Worm (Caenorhabditis elegans) whole organism, mixed stage, embryonic: ENCODE results near the gene chil-14.

ENCODE experiments used
- M03D4.4 ChIP-seq: sonication (generic microtip); optimal IDR thresholded peaks from 2 replicates; lab custom pipeline; 2017; ENCODE audit warnings: mild to moderate bottlenecking, missing genetic modification characterization, missing compliant biosample characterization
- bed-3 ChIP-seq: fragments of 200-800 bp; sonication (Bioruptor generic); optimal IDR thresholded peaks from 3 replicates; lab custom pipeline; 2018; ENCODE audit warnings: mild to moderate bottlenecking, missing genetic modification characterization, moderate library complexity, missing compliant biosample characterization
- blmp-1 ChIP-seq: fragments of 150-350 bp; optimal IDR thresholded peaks from 2 replicates; lab custom pipeline; 2014; ENCODE audit warnings: missing biosample characterization, missing genetic modification characterization
- ceh-39 ChIP-seq: fragments of 150-350 bp; optimal IDR thresholded peaks from 2 replicates; lab custom pipeline; 2014; ENCODE audit warnings: missing biosample characterization, missing genetic modification characterization
- ceh-43 ChIP-seq: fragments of 200-800 bp; sonication (Bioruptor generic); optimal IDR thresholded peaks from 2 replicates; lab custom pipeline; 2018; ENCODE audit warnings: mild to moderate bottlenecking, missing genetic modification characterization, moderate library complexity, missing compliant biosample characterization
- ceh-83 ChIP-seq: fragments of 200-800 bp; sonication (Bioruptor generic); optimal IDR thresholded peaks from 2 replicates; lab custom pipeline; 2018; ENCODE audit warnings: mild to moderate bottlenecking, missing genetic modification characterization, missing compliant biosample characterization
- cnd-1 ChIP-seq: fragments of 200-800 bp; sonication (Bioruptor generic); optimal IDR thresholded peaks from 2 replicates; lab custom pipeline; 2018; ENCODE audit warnings: mild to moderate bottlenecking, missing genetic modification characterization, missing compliant biosample characterization
- drap-1 ChIP-seq: fragments of 200-800 bp; sonication (Bioruptor generic); optimal IDR thresholded peaks from 3 replicates; lab custom pipeline; 2018; ENCODE audit warnings: mild to moderate bottlenecking, missing genetic modification characterization, missing compliant biosample characterization
- elt-1 ChIP-seq: sonication (generic microtip); optimal IDR thresholded peaks from 2 replicates; lab custom pipeline; 2017; ENCODE audit warnings: missing genetic modification characterization, mild to moderate bottlenecking, missing compliant biosample characterization, antibody characterized with exemption, moderate library complexity, borderline replicate concordance; ENCODE audit not compliant: insufficient read depth
- elt-3 ChIP-seq: fragments of 150-350 bp; optimal IDR thresholded peaks from 2 replicates; lab custom pipeline; 2014; ENCODE audit warnings: missing biosample characterization, missing genetic modification characterization
- flh-1 ChIP-seq: fragments of 200-800 bp; sonication (Bioruptor generic); optimal IDR thresholded peaks from 2 replicates; lab custom pipeline; 2018; ENCODE audit warnings: mild to moderate bottlenecking, missing genetic modification characterization, moderate library complexity, missing compliant biosample characterization
- ham-2 ChIP-seq: fragments of 200-800 bp; sonication (Bioruptor generic); optimal IDR thresholded peaks from 2 replicates; lab custom pipeline; 2018; ENCODE audit warnings: mild to moderate bottlenecking, missing genetic modification characterization, missing compliant biosample characterization
- hlh-1 ChIP-seq: fragments of 150-350 bp; optimal IDR thresholded peaks from 2 replicates; lab custom pipeline; 2014; ENCODE audit warnings: missing biosample characterization, missing genetic modification reagents, missing genetic modification characterization
- lin-13 ChIP-seq: fragments of 150-350 bp; optimal IDR thresholded peaks from 2 replicates; lab custom pipeline; 2014; ENCODE audit warnings: missing biosample characterization, missing genetic modification characterization
- lin-32 ChIP-seq: fragments of 200-800 bp; sonication (Bioruptor generic); optimal IDR thresholded peaks from 2 replicates; lab custom pipeline; 2018; ENCODE audit warnings: mild to moderate bottlenecking, missing genetic modification characterization, missing compliant biosample characterization
- lsy-2 ChIP-seq: fragments of 150-350 bp; optimal IDR thresholded peaks from 2 replicates; lab custom pipeline; 2014; ENCODE audit warnings: missing biosample characterization, missing genetic modification characterization
- mab-5 ChIP-seq: fragments of 150-350 bp; optimal IDR thresholded peaks from 2 replicates; lab custom pipeline; 2014; ENCODE audit warnings: missing biosample characterization, missing genetic modification characterization
- mep-1 ChIP-seq: fragments of 150-350 bp; optimal IDR thresholded peaks from 2 replicates; lab custom pipeline; 2017; ENCODE audit warnings: missing biosample characterization, missing genetic modification reagents, missing genetic modification characterization, inconsistent platforms
- mls-2 ChIP-seq: sonication (generic microtip); optimal IDR thresholded peaks from 2 replicates; lab custom pipeline; 2016; ENCODE audit warnings: mild to moderate bottlenecking, missing genetic modification characterization, moderate library complexity, missing compliant biosample characterization
- nhr-12 ChIP-seq: fragments of 150-350 bp; optimal IDR thresholded peaks from 2 replicates; lab custom pipeline; 2014; ENCODE audit warnings: missing biosample characterization, missing genetic modification characterization
- nhr-2 ChIP-seq: fragments of 150-350 bp; optimal IDR thresholded peaks from 2 replicates; lab custom pipeline; 2014; ENCODE audit warnings: missing biosample characterization, missing genetic modification characterization
- nhr-237 ChIP-seq: fragments of 150-350 bp; optimal IDR thresholded peaks from 2 replicates; lab custom pipeline; 2014; ENCODE audit warnings: missing biosample characterization, missing genetic modification characterization
- nhr-28 ChIP-seq: fragments of 150-350 bp; optimal IDR thresholded peaks from 2 replicates; lab custom pipeline; 2014; ENCODE audit warnings: missing biosample characterization, missing genetic modification characterization
- nhr-76 ChIP-seq: sonication (generic microtip); optimal IDR thresholded peaks from 2 replicates; lab custom pipeline; 2017; ENCODE audit warnings: missing biosample characterization, missing genetic modification characterization
- pha-4 ChIP-seq: fragments of 150-350 bp; optimal IDR thresholded peaks from 2 replicates; lab custom pipeline; 2018; ENCODE audit warnings: missing biosample characterization, missing genetic modification reagents, missing genetic modification characterization
- snpc-4 ChIP-seq: fragments of 150-350 bp; optimal IDR thresholded peaks from 2 replicates; lab custom pipeline; 2014; ENCODE audit warnings: missing biosample characterization, missing genetic modification characterization
- sptf-1 ChIP-seq: sonication (generic microtip); optimal IDR thresholded peaks from 2 replicates; lab custom pipeline; 2017; ENCODE audit warnings: mild to moderate bottlenecking, missing genetic modification characterization, moderate library complexity, missing compliant biosample characterization
- unc-120 ChIP-seq: sonication (generic microtip); optimal IDR thresholded peaks from 2 replicates; lab custom pipeline; 2017; ENCODE audit warnings: missing genetic modification characterization, missing compliant biosample characterization; ENCODE audit not compliant: poor library complexity, severe bottlenecking
- zip-8 ChIP-seq: fragments of 150-350 bp; optimal IDR thresholded peaks from 2 replicates; lab custom pipeline; 2014; ENCODE audit warnings: missing biosample characterization, missing genetic modification characterization
- ztf-11 ChIP-seq: fragments of 150-350 bp; optimal IDR thresholded peaks from 2 replicates; lab custom pipeline; 2014; ENCODE audit warnings: missing biosample characterization, missing genetic modification characterization

Gene chil-14

ce11 chrV:1445081-1445480 is 9.8 kb upstream of the chil-14 start, which contains the start of gene cnc-5:
TSS of gene cnc-5 (plus strand) at chrV:1445381.
- no peak for TF ChIP-seq sptf-1 (tag; lab: Kevin White, UChicago)
- no peak for TF ChIP-seq ceh-83
- TF ChIP-seq M03D4.4 (tag; lab: Kevin White, UChicago) = no peak
- no peak for TF ChIP-seq mab-5 (tag; lab: Kevin White, UChicago)
- TF ChIP-seq lsy-2 = no peak

DNA sequence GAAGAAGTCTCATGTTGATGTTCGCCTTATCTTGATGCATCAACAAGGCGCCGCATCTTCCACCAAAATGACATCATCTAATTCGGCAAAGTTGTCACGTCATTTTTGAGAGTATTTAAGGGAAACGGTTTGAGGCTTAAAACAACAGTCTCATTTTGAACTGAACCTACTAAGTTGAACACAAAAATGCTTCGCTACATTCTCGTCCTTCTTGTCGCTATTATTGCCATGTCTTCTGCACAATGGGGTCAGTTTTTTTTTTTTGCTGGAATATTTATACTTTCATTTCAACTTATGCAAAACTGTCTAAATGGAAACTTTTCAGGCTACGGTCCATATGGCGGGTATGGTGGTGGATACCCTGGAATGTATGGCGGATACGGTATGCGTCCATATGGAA is 7.8 kb upstream of the chil-14 start, which contains the start of gene cnc-4:
Gene cnc-4, plus strand, starts transcription at position 117 of the 400 bp plus-strand sequence.
- no peak for TF ChIP-seq nhr-76 (tag; lab: Kevin White, UChicago)
- no peak for TF ChIP-seq ztf-11 (tag; lab: Kevin White, UChicago)
- TF ChIP-seq lin-13 (tag; lab: Kevin White, UChicago) = no peak
- TF ChIP-seq ham-2 (GFP tag; lab: Kevin White, UChicago) = no peak
- TF ChIP-seq zip-8 (tag; lab: Kevin White, UChicago) = no peak
- TF ChIP-seq elt-3 (tag; lab: Kevin White, UChicago) = no peak
- TF ChIP-seq flh-1 (GFP tag; lab: Kevin White, UChicago) = no peak
- TF ChIP-seq lsy-2 = no peak
- no peak for TF ChIP-seq nhr-237 (tag; lab: Kevin White, UChicago)
- TF ChIP-seq mls-2 (tag; lab: Kevin White, UChicago) = no peak
- no peak for TF ChIP-seq nhr-12 (tag; lab: Kevin White, UChicago)
- TF ChIP-seq hlh-1 = no peak
- TF ChIP-seq drap-1 (GFP tag; lab: Kevin White, UChicago) = no peak
- TF ChIP-seq elt-1 = no peak
- TF ChIP-seq bed-3 (GFP tag; lab: Kevin White, UChicago) = no peak
- no peak for TF ChIP-seq ceh-39 (tag; lab: Kevin White, UChicago)
- no peak for TF ChIP-seq nhr-2 (tag; lab: Kevin White, UChicago)
- TF ChIP-seq blmp-1 (tag; lab: Kevin White, UChicago) = no peak
- TF ChIP-seq, all 35 proteins: peak for 0

DNA sequence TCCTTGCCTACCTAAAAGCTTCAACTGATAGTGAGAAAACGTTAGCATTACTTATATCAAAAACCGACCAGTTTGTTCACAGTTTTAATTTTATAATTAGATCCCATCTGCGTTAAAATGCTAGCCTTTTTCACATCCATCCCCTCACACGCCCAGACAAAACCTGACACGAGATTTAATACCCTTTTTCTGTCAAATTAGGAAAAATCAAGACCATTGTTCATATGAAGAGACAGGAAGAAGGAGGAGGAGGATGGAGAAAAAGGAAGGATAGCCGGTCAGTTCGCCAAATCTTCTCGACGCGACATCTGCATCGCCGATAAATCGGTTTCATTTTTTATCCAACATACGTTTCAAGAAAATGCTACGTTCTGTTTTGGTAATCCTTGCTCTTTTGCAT is 7.1 kb upstream of the chil-14 start, which contains the start of gene cnc-3:
Gene cnc-3, plus strand, starts transcription at position 281 of the 400 bp plus-strand sequence.
- TF ChIP-seq pha-4 (tag; lab: Kevin White, UChicago) (no peak), nhr-237 (tag; lab: Kevin White, UChicago) (no peak), unc-120 (tag; lab: Kevin White, UChicago) (no peak), elt-3 (tag; lab: Kevin White, UChicago) (no peak), nhr-28 (no peak), ham-2 (GFP tag; lab: Kevin White, UChicago) (no peak)

DNA sequence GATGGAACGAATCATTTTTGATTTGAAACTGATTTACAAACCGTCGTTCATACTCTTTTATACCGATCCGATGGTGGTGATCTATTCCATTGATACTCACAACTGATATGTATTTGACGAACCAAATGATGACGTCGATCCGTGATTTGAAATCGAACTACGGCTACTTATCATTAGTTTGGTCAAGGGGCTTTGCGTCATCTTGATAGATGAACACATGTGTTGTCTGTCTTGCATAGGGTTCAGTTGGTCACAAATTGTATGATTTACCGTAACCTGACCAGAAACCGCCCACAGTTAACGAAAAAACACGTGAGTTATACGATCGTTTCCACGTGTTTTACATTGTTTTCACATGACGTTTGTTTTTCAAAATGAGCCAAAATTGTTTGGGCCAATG is 4.7 kb upstream of the chil-14 start, which contains the start of gene cnc-2:
Gene cnc-2, minus strand, starts transcription at position 24 of the 400 bp plus-strand sequence.
- TF ChIP-seq M03D4.4 (tag; lab: Kevin White, UChicago) = no peak
- TF ChIP-seq cnd-1 (tag; lab: Kevin White, UChicago) = no peak
- no peak for TF ChIP-seq mep-1 (tag; lab: Kevin White, UChicago)
- no peak for TF ChIP-seq sptf-1 (tag; lab: Kevin White, UChicago)
- no peak for TF ChIP-seq flh-1 (GFP tag; lab: Kevin White, UChicago)
- no peak for TF ChIP-seq nhr-12 (tag; lab: Kevin White, UChicago)
- no peak for TF ChIP-seq nhr-237 (tag; lab: Kevin White, UChicago)
- no peak for TF ChIP-seq elt-1
- no peak for TF ChIP-seq unc-120 (tag; lab: Kevin White, UChicago)
- TF ChIP-seq mab-5 (tag; lab: Kevin White, UChicago) = no peak
- TF ChIP-seq ztf-11 (tag; lab: Kevin White, UChicago) = no peak
- TF ChIP-seq, all 35 proteins: peak for 0

ce11 chrV:1451334-1451733 is 3.5 kb upstream of the chil-14 start, which contains the start of gene srj-23:
TSS of gene srj-23 (plus strand) at chrV:1451634.
- TF ChIP-seq ceh-83 = no peak
- TF ChIP-seq bed-3 (GFP tag; lab: Kevin White, UChicago) = no peak
- TF ChIP-seq blmp-1 (tag; lab: Kevin White, UChicago) = no peak
- TF ChIP-seq ztf-11 (tag; lab: Kevin White, UChicago) = no peak
- TF ChIP-seq zip-8 (tag; lab: Kevin White, UChicago) = no peak
- TF ChIP-seq M03D4.4 (tag; lab: Kevin White, UChicago) = no peak
- TF ChIP-seq, all 35 proteins: peak for 0

DNA sequence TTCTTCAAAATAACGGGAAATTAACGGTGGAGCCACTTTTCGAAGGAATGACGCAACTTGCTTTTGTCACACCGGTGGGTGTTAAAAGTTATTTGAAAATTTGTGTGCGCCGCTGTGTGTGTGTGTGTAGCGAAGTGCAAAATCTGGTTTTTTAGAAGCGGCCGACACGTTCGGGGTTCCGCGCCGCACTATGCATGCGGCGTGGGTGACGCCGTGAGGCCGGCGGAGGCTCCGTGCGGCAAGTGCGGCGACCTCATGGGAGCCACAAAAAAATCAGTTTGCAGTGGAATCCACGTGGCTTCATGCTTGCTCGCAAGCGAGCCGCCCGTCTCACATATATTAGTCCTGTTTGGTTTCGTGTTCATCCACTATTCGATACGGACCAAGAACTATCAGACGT is 418 bp downstream of the chil-14 start:
- no peak for TF ChIP-seq ztf-11 (tag; lab: Kevin White, UChicago)
- no peak for TF ChIP-seq cnd-1 (tag; lab: Kevin White, UChicago)
- no peak for TF ChIP-seq bed-3 (GFP tag; lab: Kevin White, UChicago)
- no peak for TF ChIP-seq nhr-28
- TF ChIP-seq lin-13 (tag; lab: Kevin White, UChicago) = no peak
- TF ChIP-seq pha-4 (tag; lab: Kevin White, UChicago) = no peak
- TF ChIP-seq nhr-12 (tag; lab: Kevin White, UChicago) = no peak
- TF ChIP-seq snpc-4 = no peak
- TF ChIP-seq hlh-1 = no peak
- TF ChIP-seq nhr-2 (tag; lab: Kevin White, UChicago) = no peak
- TF ChIP-seq elt-1 = no peak
- no peak for TF ChIP-seq ceh-83
- TF ChIP-seq ceh-39 (tag; lab: Kevin White, UChicago) = no peak
- TF ChIP-seq ham-2 (GFP tag; lab: Kevin White, UChicago) = no peak
- no peak for TF ChIP-seq lin-32
- TF ChIP-seq unc-120 (tag; lab: Kevin White, UChicago) = no peak
- no peak for TF ChIP-seq sptf-1 (tag; lab: Kevin White, UChicago)
- TF ChIP-seq ceh-43 (GFP tag; lab: Kevin White, UChicago) = no peak
- TF ChIP-seq drap-1 (GFP tag; lab: Kevin White, UChicago) = no peak
- no peak for TF ChIP-seq nhr-76 (tag; lab: Kevin White, UChicago)
